Fruit fly (Drosophila melanogaster) whole organism, wandering third instar larva: ENCODE results near the gene CG31102.

Source experiments
- Dfd ChIP-seq: fragments of >200 bp; optimal IDR thresholded peaks from 2 replicates; lab custom pipeline; 2017; ENCODE audit warnings: missing biosample characterization, missing genetic modification characterization
- Dif ChIP-seq: fragments of 200-275, 200-300 bp; sonication (Bioruptor generic); optimal IDR thresholded peaks from 2 replicates; lab custom pipeline; 2018; ENCODE audit warnings: missing biosample characterization, missing genetic modification characterization; ENCODE audit not compliant: partially characterized antibody
- Mio ChIP-seq: sonication (Bioruptor generic); optimal IDR thresholded peaks from 2 replicates; lab custom pipeline; 2016; ENCODE audit warnings: missing biosample characterization, missing genetic modification characterization
- OdsH ChIP-seq: fragments of 200-800 bp; sonication (Bioruptor generic); optimal IDR thresholded peaks from 2 replicates; lab custom pipeline; 2016; ENCODE audit warnings: missing biosample characterization, mild to moderate bottlenecking, missing genetic modification characterization
- br ChIP-seq: fragments of 200-800 bp; sonication (Bioruptor generic); optimal IDR thresholded peaks from 2 replicates; lab custom pipeline; 2016; ENCODE audit warnings: missing biosample characterization, missing genetic modification characterization
- dl ChIP-seq, 2 experiments: fragments of 175-275, 200-275 bp in 1 of 2; fragments of 200-275 bp in 1 of 2; sonication (Bioruptor generic); optimal IDR thresholded peaks; lab custom pipeline; 2018; ENCODE audit warnings: mild to moderate bottlenecking in 2 of 2, missing biosample characterization in 2 of 2, missing genetic modification characterization in 2 of 2, moderate library complexity in 2 of 2; ENCODE audit not compliant: partially characterized antibody in 2 of 2, insufficient read depth in 1 of 2
- h ChIP-seq: fragments of 200-800 bp; sonication (Bioruptor generic); optimal IDR thresholded peaks from 3 replicates; lab custom pipeline; 2016; ENCODE audit warnings: missing biosample characterization, mild to moderate bottlenecking, missing genetic modification characterization
- lola ChIP-seq: fragments of >200 bp; optimal IDR thresholded peaks from 2 replicates; lab custom pipeline; 2017; ENCODE audit warnings: missing biosample characterization, missing genetic modification characterization
- pan ChIP-seq: fragments of >200 bp; optimal IDR thresholded peaks from 2 replicates; lab custom pipeline; 2017
- psq ChIP-seq: fragments of 200-800 bp; sonication (Bioruptor generic); optimal IDR thresholded peaks from 3 replicates; lab custom pipeline; 2017; ENCODE audit warnings: missing biosample characterization, mild to moderate bottlenecking, missing genetic modification characterization, moderate library complexity
- sv ChIP-seq: fragments of 200-800 bp; sonication (Bioruptor generic); optimal IDR thresholded peaks from 3 replicates; lab custom pipeline; 2016; ENCODE audit warnings: missing biosample characterization, missing genetic modification characterization
- tai ChIP-seq: sonication (Bioruptor generic); optimal IDR thresholded peaks from 2 replicates; lab custom pipeline; 2016; ENCODE audit warnings: missing biosample characterization, missing genetic modification characterization
- usp ChIP-seq: fragments of >200 bp; optimal IDR thresholded peaks from 2 replicates; lab custom pipeline; 2017; ENCODE audit warnings: missing biosample characterization, missing genetic modification characterization
- woc ChIP-seq: sonication (Bioruptor generic); optimal IDR thresholded peaks from 2 replicates; lab custom pipeline; 2016; ENCODE audit warnings: missing biosample characterization, mild to moderate bottlenecking, missing genetic modification characterization

DNA sequence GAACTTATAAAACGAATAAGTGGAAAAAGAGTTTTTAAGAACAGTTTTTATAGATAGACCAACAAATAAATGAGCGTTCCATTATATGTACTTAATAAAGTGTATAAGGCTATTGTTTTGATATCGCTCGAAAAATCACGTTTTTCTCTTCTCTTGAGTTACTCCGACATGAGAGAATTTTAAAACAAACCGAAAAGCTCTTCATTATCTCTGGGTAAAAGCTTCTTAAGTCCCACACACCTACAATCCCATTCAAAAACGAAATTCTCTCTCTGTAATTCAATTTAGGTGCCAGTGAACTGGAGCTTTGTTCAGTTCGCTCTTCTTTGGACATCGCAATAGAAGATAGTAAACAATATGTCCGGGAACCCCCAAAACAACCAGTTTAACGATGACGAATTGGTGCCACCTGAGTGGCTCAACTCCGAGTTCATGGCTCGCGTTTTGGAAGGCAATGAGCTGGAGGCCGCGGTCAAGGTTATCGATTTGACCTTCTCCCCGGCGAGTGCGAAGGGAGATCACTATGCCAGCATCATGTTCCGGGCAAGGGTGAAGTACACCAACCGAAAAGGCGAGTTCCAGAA lies 8.6 kb upstream of the CG31102 start, which contains the start of gene CG31436:
- TF ChIP-seq h (no peak), psq (GFP tag; lab: Kevin White, UChicago) (no peak), woc (GFP tag; lab: Kevin White, UChicago) (no peak), lola (GFP tag; lab: Kevin White, UChicago) (no peak), usp (GFP tag; lab: Kevin White, UChicago) (no peak), Dfd (GFP tag; lab: Kevin White, UChicago) (no peak), OdsH (GFP tag; lab: Kevin White, UChicago) (no peak), pan (lab: Kevin White, UChicago) (no peak), dl (GFP tag; optimal IDR thresholded peaks at IDR 0.05; lab: Kevin White, UChicago; ENCODE audit: insufficient read depth in 1 of 2, partially characterized antibody in 2 of 2) (no peak), sv (no peak), br (GFP tag; lab: Kevin White, UChicago) (no peak), tai (GFP tag; lab: Kevin White, UChicago) (no peak), Mio (no peak), Dif (GFP tag; lab: Kevin White, UChicago) (no peak)
